Worm (Caenorhabditis elegans): ENCODE data around the gene pqn-68.

pqn-68 gene

DNA sequence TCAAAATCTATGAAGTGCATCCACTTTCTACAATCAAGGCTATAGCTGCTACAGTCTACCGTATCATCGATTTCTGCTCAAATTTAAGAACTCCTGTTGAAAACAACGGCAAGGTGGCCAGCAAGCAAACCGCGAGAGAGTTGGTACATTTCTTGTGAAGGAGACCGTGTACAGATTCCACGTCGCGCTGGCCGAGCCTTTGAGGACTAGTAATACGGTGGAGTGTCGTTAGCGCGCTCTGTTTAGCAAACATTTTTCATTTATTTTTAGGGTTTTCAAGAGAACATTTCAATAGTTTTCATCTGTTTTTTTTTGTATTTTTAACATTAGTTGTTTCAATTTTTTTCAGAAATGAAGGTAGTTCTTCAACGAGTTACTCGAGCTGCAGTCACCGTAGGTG is at the start of gene pqn-68:
pqn-68 (plus strand) TSS at position 350 of the 400 bp plus-strand sequence.
- TF ChIP-seq nhr-237 (tag; optimal IDR thresholded peaks at IDR 0.05) (no peak), pha-4 (tag; optimal IDR thresholded peaks at IDR 0.05) (peak; percentile 8), mls-2 (tag; optimal IDR thresholded peaks at IDR 0.05) (no peak), snpc-4 (tag; optimal IDR thresholded peaks at IDR 0.05) (no peak), ceh-83 (GFP tag; optimal IDR thresholded peaks at IDR 0.05) (no peak)

DNA sequence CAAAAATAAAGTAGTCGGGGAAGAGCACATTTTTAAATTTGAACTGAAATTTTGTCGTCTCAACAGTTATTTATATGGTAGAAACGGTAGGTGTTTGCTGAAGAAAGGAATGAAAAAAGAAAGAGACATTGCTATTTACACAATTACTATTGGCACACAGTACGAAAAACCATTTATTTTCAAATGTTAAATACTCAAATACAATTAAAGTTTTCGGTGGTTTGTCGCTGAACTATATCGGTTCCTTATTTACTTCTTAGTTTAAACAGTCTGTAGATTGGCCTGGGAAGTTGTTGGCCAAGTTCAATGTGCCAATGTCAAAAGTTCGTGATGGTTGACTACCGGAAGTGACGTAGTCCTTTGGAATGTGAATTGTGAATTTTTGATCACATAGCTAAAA is 48.4 kb upstream of the pqn-68 start, which contains the start of gene ttr-27:
ttr-27 (minus strand) TSS at position 45 of the 400 bp plus-strand sequence.
- TF ChIP-seq mep-1 (tag; optimal IDR thresholded peaks at IDR 0.05) (no peak), bed-3 (GFP tag; optimal IDR thresholded peaks at IDR 0.05) (no peak), lin-32 (GFP tag; optimal IDR thresholded peaks at IDR 0.05) (no peak), elt-1 (tag; optimal IDR thresholded peaks at IDR 0.05; ENCODE audit: borderline replicate concordance, insufficient read depth) (no peak), sptf-1 (tag; optimal IDR thresholded peaks at IDR 0.05) (no peak), ceh-39 (tag; optimal IDR thresholded peaks at IDR 0.05) (no peak), ztf-11 (tag; optimal IDR thresholded peaks at IDR 0.05) (no peak), unc-39 (tag; optimal IDR thresholded peaks at IDR 0.05) (no peak), unc-120 (tag; optimal IDR thresholded peaks at IDR 0.05; ENCODE audit: poor library complexity, severe bottlenecking) (no peak), hlh-1 (tag; optimal IDR thresholded peaks at IDR 0.05) (no peak), nhr-12 (tag; optimal IDR thresholded peaks at IDR 0.05) (no peak), ces-1 (GFP tag; optimal IDR thresholded peaks at IDR 0.05) (no peak), elt-3 (tag; optimal IDR thresholded peaks at IDR 0.05) (no peak), tbx-8 (GFP tag; optimal IDR thresholded peaks at IDR 0.05) (no peak), ceh-83 (GFP tag; optimal IDR thresholded peaks at IDR 0.05) (no peak), nhr-237 (tag; optimal IDR thresholded peaks at IDR 0.05) (no peak), lsy-2 (tag; optimal IDR thresholded peaks at IDR 0.05) (no peak), drap-1 (GFP tag; optimal IDR thresholded peaks at IDR 0.05) (no peak), cnd-1 (tag; optimal IDR thresholded peaks at IDR 0.05) (no peak), mls-2 (tag; optimal IDR thresholded peaks at IDR 0.05) (no peak)

ce11 chrV:12905074-12905473 is 47.4 kb upstream of the pqn-68 start, which contains the start of gene ttr-28:
ttr-28 (minus strand) TSS chrV:12905174.
- TF ChIP-seq drap-1 (GFP tag; optimal IDR thresholded peaks at IDR 0.05) = no peak
- no peak for TF ChIP-seq cnd-1 (tag; optimal IDR thresholded peaks at IDR 0.05)
- no peak for TF ChIP-seq zip-8 (tag; optimal IDR thresholded peaks at IDR 0.05)
- TF ChIP-seq tbx-8 (GFP tag; optimal IDR thresholded peaks at IDR 0.05) = no peak
- no peak for TF ChIP-seq nhr-28 (tag; optimal IDR thresholded peaks at IDR 0.05)
- TF ChIP-seq ztf-11 (tag; optimal IDR thresholded peaks at IDR 0.05) = no peak
- no peak for TF ChIP-seq nhr-76 (tag; optimal IDR thresholded peaks at IDR 0.05)
- TF ChIP-seq snpc-4 (tag; optimal IDR thresholded peaks at IDR 0.05) = no peak
- no peak for TF ChIP-seq M03D4.4 (tag; optimal IDR thresholded peaks at IDR 0.05)
- no peak for TF ChIP-seq nhr-237 (tag; optimal IDR thresholded peaks at IDR 0.05)
- TF ChIP-seq nhr-2 (tag; optimal IDR thresholded peaks at IDR 0.05) = no peak
- TF ChIP-seq lin-13 (tag; optimal IDR thresholded peaks at IDR 0.05) = no peak
- no peak for TF ChIP-seq ceh-39 (tag; optimal IDR thresholded peaks at IDR 0.05)
- no peak for TF ChIP-seq nhr-12 (tag; optimal IDR thresholded peaks at IDR 0.05)
- no peak for TF ChIP-seq mls-2 (tag; optimal IDR thresholded peaks at IDR 0.05)
- no peak for TF ChIP-seq unc-120 (tag; optimal IDR thresholded peaks at IDR 0.05; ENCODE audit: poor library complexity, severe bottlenecking)
- TF ChIP-seq sptf-1 (tag; optimal IDR thresholded peaks at IDR 0.05) = no peak

ce11 chrV:12906732-12907131 is 45.7 kb upstream of the pqn-68 start, which contains the start of gene ttr-29:
ttr-29 (minus strand) TSS chrV:12906832.
- TF ChIP-seq ceh-39 (tag; optimal IDR thresholded peaks at IDR 0.05) = no peak
- TF ChIP-seq nhr-28 (tag; optimal IDR thresholded peaks at IDR 0.05) = no peak
- TF ChIP-seq elt-1 (tag; optimal IDR thresholded peaks at IDR 0.05; ENCODE audit: borderline replicate concordance, insufficient read depth) = no peak
- no peak for TF ChIP-seq unc-39 (tag; optimal IDR thresholded peaks at IDR 0.05)
- no peak for TF ChIP-seq sptf-1 (tag; optimal IDR thresholded peaks at IDR 0.05)
- no peak for TF ChIP-seq ces-1 (GFP tag; optimal IDR thresholded peaks at IDR 0.05)
- TF ChIP-seq drap-1 (GFP tag; optimal IDR thresholded peaks at IDR 0.05) = no peak
- no peak for TF ChIP-seq snpc-4 (tag; optimal IDR thresholded peaks at IDR 0.05)
- TF ChIP-seq ceh-43 (GFP tag; optimal IDR thresholded peaks at IDR 0.05) = no peak
- no peak for TF ChIP-seq nhr-237 (tag; optimal IDR thresholded peaks at IDR 0.05)
- TF ChIP-seq ztf-11 (tag; optimal IDR thresholded peaks at IDR 0.05) = no peak
- no peak for TF ChIP-seq lin-32 (GFP tag; optimal IDR thresholded peaks at IDR 0.05)
- TF ChIP-seq sem-2 (GFP tag; optimal IDR thresholded peaks at IDR 0.05) = no peak
- TF ChIP-seq flh-1 (GFP tag; optimal IDR thresholded peaks at IDR 0.05) = no peak
- no peak for TF ChIP-seq lsy-2 (tag; optimal IDR thresholded peaks at IDR 0.05)
- TF ChIP-seq mls-2 (tag; optimal IDR thresholded peaks at IDR 0.05) = no peak
